Worm (Caenorhabditis elegans): ENCODE data around the gene oig-4.

Gene oig-4

ce11 chrII:7640161-7640841 is 27.0 kb downstream of the oig-4 start (continued):
- TF ChIP-seq C34B4.2 (tag; optimal IDR thresholded peaks at IDR 0.05) (no peak), nhr-11 (tag; optimal IDR thresholded peaks at IDR 0.05) (peak; percentile 13), lir-3 (tag; optimal IDR thresholded peaks at IDR 0.05; ENCODE audit: poor library complexity) (no peak), nhr-12 (tag; optimal IDR thresholded peaks at IDR 0.05) (no peak), F16B12.6 (tag; optimal IDR thresholded peaks at IDR 0.05) (no peak), aha-1 (tag; optimal IDR thresholded peaks at IDR 0.05) (no peak), lin-39 (tag; optimal IDR thresholded peaks at IDR 0.05) (no peak), ces-1 (GFP tag; optimal IDR thresholded peaks at IDR 0.05) (no peak), fkh-4 (tag; optimal IDR thresholded peaks at IDR 0.05; ENCODE audit: borderline replicate concordance) (no peak), ceh-8 (GFP tag; optimal IDR thresholded peaks at IDR 0.05) (no peak), hpl-2 (GFP tag; optimal IDR thresholded peaks at IDR 0.05) (no peak), lin-13 (GFP tag; optimal IDR thresholded peaks at IDR 0.05) (no peak), sptf-1 (tag; optimal IDR thresholded peaks at IDR 0.05) (no peak), egl-27 (tag; optimal IDR thresholded peaks at IDR 0.05) (no peak), nhr-19 (GFP tag; conservative IDR thresholded peaks at IDR 0.05) (no peak; the same call in 1 of the 2 replicates), unc-86 (tag; optimal IDR thresholded peaks at IDR 0.05) (no peak), nhr-76 (tag; optimal IDR thresholded peaks at IDR 0.05) (no peak), elt-3 (tag; optimal IDR thresholded peaks at IDR 0.05) (no peak), pax-3 (tag; optimal IDR thresholded peaks at IDR 0.05) (no peak), hlh-4 (tag; optimal IDR thresholded peaks at IDR 0.05) (no peak)

- TF ChIP-seq ceh-90 (tag; optimal IDR thresholded peaks at IDR 0.05), result no peak
- no peak for TF ChIP-seq nhr-85 (tag)
- TF ChIP-seq lin-35 (GFP tag; optimal IDR thresholded peaks at IDR 0.05), result peak in 1 of 2 experiments; percentile 47
- no peak; the same call in 1 of the 2 replicates for TF ChIP-seq ceh-88 (GFP tag; IDR thresholded peaks at IDR 0.05)
- peak; percentile 63 for TF ChIP-seq C16A3.4 (tag; optimal IDR thresholded peaks at IDR 0.05)
- TF ChIP-seq nhr-11 (tag; optimal IDR thresholded peaks at IDR 0.05), result no peak
- no peak for TF ChIP-seq unc-62 (GFP tag; optimal IDR thresholded peaks at IDR 0.05)
- no peak for TF ChIP-seq nhr-84 (tag; optimal IDR thresholded peaks at IDR 0.05)
- peak in 1 of 2 experiments; percentile 21 for TF ChIP-seq egl-27 (tag; optimal IDR thresholded peaks at IDR 0.05)
- peak; percentile 34 to 77 (median 48) for TF ChIP-seq ceh-82 (tag; optimal IDR thresholded peaks at IDR 0.05)
- peak; percentile 93 for TF ChIP-seq fkh-10 (GFP tag; optimal IDR thresholded peaks at IDR 0.05)
- no peak for TF ChIP-seq elt-2 (tag; optimal IDR thresholded peaks at IDR 0.05)
- peak; percentile 57 for TF ChIP-seq fkh-8 (tag; optimal IDR thresholded peaks at IDR 0.05)
- TF ChIP-seq lin-13 (GFP tag; optimal IDR thresholded peaks at IDR 0.05), result no peak
- TF ChIP-seq F16B12.6 (tag; optimal IDR thresholded peaks at IDR 0.05), result no peak
- peak; percentile 67 for TF ChIP-seq dsc-1 (tag; optimal IDR thresholded peaks at IDR 0.05)
- peak; percentile 44 to 74 for TF ChIP-seq lsy-2 (tag; optimal IDR thresholded peaks at IDR 0.05)
- TF ChIP-seq unc-130 (tag; optimal IDR thresholded peaks at IDR 0.05), result peak; percentile 71
- no peak for TF ChIP-seq hlh-4 (tag; optimal IDR thresholded peaks at IDR 0.05)
- peak; percentile 52; the same call in 1 of the 2 replicates for TF ChIP-seq mab-9 (GFP tag; IDR thresholded peaks at IDR 0.05)
- TF ChIP-seq ets-5 (GFP tag; IDR thresholded peaks at IDR 0.05), result no peak
- peak in 1 of 2 experiments; percentile 36 for TF ChIP-seq ztf-11 (tag; optimal IDR thresholded peaks at IDR 0.05)
- no peak for TF ChIP-seq lin-15B (tag; optimal IDR thresholded peaks at IDR 0.05)
- peak; percentile 8 for TF ChIP-seq mef-2 (tag; optimal IDR thresholded peaks at IDR 0.05)
- peak in 1 of 3 experiments; percentile 10 for TF ChIP-seq dpl-1 (GFP tag; optimal IDR thresholded peaks at IDR 0.05)
- peak; percentile 16 for TF ChIP-seq ceh-8 (GFP tag; optimal IDR thresholded peaks at IDR 0.05)
- TF ChIP-seq rnt-1 (tag; optimal IDR thresholded peaks at IDR 0.05), result peak; percentile 70
- TF ChIP-seq jun-1 (tag; optimal IDR thresholded peaks at IDR 0.05), result peak; percentile 31
- no peak for TF ChIP-seq zip-4 (GFP tag; optimal IDR thresholded peaks at IDR 0.05)
- no peak for TF ChIP-seq vab-15 (tag; optimal IDR thresholded peaks at IDR 0.05)
- TF ChIP-seq sptf-1 (tag; optimal IDR thresholded peaks at IDR 0.05), result no peak
- TF ChIP-seq unc-30 (tag; optimal IDR thresholded peaks at IDR 0.05), result no peak
- no peak for TF ChIP-seq alr-1 (tag; optimal IDR thresholded peaks at IDR 0.05; ENCODE audit: borderline replicate concordance)
- TF ChIP-seq unc-98 (GFP tag; IDR thresholded peaks at IDR 0.05), result no peak
- TF ChIP-seq nhr-71 (tag; optimal IDR thresholded peaks at IDR 0.05), result peak; percentile 92
These were observed 28.8 kb downstream of the oig-4 start for ce11 chrII:7642016-7642653.
